Worm (Caenorhabditis elegans) whole organism, L4/young adult: Measurements from ENCODE around the gene T10D4.1.
"Not testable (repeated sequence)": the region's sequence is repeated elsewhere in the genome, so short reads cannot be mapped to it uniquely, and the experiment has no call there.

Experiments
- W03F9.2 ChIP-seq: fragments of 150-350 bp; optimal IDR thresholded peaks from 2 replicates; lab custom pipeline; 2014; ENCODE audit warnings: missing biosample characterization, missing genetic modification characterization
- dao-5 ChIP-seq: sonication (generic microtip); optimal IDR thresholded peaks from 2 replicates; lab custom pipeline; 2016; ENCODE audit warnings: missing genotype, missing genetic modification characterization, moderate library complexity, missing compliant biosample characterization
- him-1 ChIP-seq: sonication (generic microtip); optimal IDR thresholded peaks from 2 replicates; lab custom pipeline; 2016; ENCODE audit warnings: missing genotype, missing genetic modification reagents, missing genetic modification characterization, missing compliant biosample characterization

T10D4.1 gene

ce11 chrII:3172176-3172575, 22.2 kb downstream of the T10D4.1 start, which contains the start of gene Y27F2A.10:
Y27F2A.10 (minus strand) TSS chrII:3172276.
- TF ChIP-seq him-1 (tag; lab: Kevin White, UChicago) (no peak), W03F9.2 (tag; lab: Kevin White, UChicago) (no peak), dao-5 (tag; lab: Kevin White, UChicago) (no peak)

- TF ChIP-seq W03F9.2, him-1, dao-5 (tag; lab: Kevin White, UChicago): not testable (repeated sequence)
These were observed 27.7 kb downstream of the T10D4.1 start, which contains the start of gene sri-40 for ce11 chrII:3177663-3178062. sri-40 (plus strand) TSS chrII:3177963.

DNA sequence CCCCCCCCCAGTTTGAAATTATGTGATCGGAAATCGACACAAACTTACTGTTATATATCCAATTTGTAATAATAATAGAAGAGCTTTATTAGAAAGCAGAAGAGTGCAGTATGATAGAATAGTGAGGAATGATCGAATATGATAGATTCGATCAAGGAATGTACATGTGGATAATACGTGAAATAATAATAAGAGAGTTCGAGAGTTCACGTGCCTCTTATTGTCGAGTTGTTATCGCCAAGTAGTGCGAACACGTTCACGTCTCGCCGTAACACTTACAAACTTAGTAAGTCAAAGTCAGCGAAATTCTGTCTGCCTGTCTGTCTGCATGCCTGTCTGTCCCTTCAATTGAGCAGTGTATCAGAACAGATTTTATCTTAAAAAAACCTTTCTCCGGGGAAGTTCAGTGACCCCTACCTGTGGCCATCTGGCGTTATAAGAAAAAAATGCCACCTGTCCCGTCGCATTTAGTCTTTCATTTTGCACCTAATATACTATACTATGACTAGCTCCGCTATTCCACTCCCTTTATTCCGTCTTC, 33.4 kb downstream of the T10D4.1 start, which contains the start of the genes Y27F2A.6 and Y27F2A.8:
Gene Y27F2A.6 (minus strand): TSS at position 101 of the 541 bp plus-strand sequence.
Gene Y27F2A.8 (plus strand): TSS at position 491 of the 541 bp plus-strand sequence.
- TF ChIP-seq W03F9.2, him-1, dao-5 (tag; lab: Kevin White, UChicago): not testable (repeated sequence)

ce11 chrII:3184858-3185257, 34.9 kb downstream of the T10D4.1 start, which contains the start of gene sri-78:
sri-78 (plus strand) TSS chrII:3185158.
- TF ChIP-seq W03F9.2, him-1, dao-5 (tag; lab: Kevin White, UChicago): not testable (repeated sequence)

DNA sequence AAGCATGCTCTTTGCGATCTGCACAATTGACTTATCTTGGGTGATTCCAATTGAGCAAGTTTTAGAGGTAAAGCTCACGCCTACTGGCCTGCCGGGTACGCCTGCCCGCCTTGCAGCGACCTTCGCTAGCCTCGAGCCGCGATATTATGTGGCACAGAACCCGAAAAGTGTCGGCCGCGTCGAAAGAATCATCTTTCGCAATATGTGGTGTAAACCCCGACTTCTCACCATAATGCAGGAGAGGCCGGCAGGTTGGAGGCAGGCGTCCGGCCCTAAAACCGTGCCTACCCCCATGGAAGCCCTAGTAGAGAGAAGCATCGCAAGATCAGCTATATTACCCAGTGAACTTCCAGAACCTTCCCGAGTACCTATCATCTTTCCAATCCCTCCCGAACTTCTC, 35.9 kb downstream of the T10D4.1 start:
- TF ChIP-seq W03F9.2 (tag; lab: Kevin White, UChicago) (no peak), him-1 (tag; lab: Kevin White, UChicago) (no peak), dao-5 (tag; lab: Kevin White, UChicago) (no peak)

ce11 chrII:3189038-3189437, 39.1 kb downstream of the T10D4.1 start, which contains the start of gene Y27F2A.11:
Y27F2A.11 (plus strand) TSS chrII:3189338.
- TF ChIP-seq W03F9.2, dao-5, him-1 (tag; lab: Kevin White, UChicago): not testable (repeated sequence)

- not testable (repeated sequence) for TF ChIP-seq W03F9.2, him-1, dao-5 (tag; lab: Kevin White, UChicago)
These were observed 41.6 kb downstream of the T10D4.1 start, which contains the start of gene Y27F2A.9 for ce11 chrII:3191544-3191943. Y27F2A.9 (minus strand) TSS chrII:3191644.

DNA sequence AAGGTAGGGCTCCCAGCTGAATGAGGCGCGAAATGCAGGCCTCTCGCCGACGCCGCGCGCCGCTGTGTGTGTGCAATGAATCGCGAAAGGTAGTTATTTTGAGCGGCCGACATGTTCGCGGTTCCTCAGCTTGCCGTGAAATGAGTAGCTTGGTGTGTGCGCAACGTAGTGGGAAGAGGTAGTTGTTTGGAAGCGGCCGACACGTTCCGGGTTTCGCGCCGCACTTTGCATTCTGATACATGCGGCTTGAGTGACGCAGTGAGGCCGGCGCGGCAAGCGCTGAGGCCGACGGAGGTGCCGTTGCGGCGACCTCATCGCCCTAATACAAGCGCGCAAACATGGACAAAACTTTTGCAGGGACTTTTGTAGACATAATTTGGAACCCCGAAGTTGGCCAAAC, 45.8 kb downstream of the T10D4.1 start:
- no peak for TF ChIP-seq dao-5 (tag; lab: Kevin White, UChicago)
- no peak for TF ChIP-seq him-1 (tag; lab: Kevin White, UChicago)
- TF ChIP-seq W03F9.2 (tag; lab: Kevin White, UChicago): no peak

- TF ChIP-seq W03F9.2 (tag; lab: Kevin White, UChicago) (no peak), him-1 (tag; lab: Kevin White, UChicago) (no peak), dao-5 (tag; lab: Kevin White, UChicago) (no peak)
These were observed 47.0 kb downstream of the T10D4.1 start, which contains the start of gene gcy-15 for ce11 chrII:3196966-3197365. gcy-15 (minus strand) TSS chrII:3197066.

DNA sequence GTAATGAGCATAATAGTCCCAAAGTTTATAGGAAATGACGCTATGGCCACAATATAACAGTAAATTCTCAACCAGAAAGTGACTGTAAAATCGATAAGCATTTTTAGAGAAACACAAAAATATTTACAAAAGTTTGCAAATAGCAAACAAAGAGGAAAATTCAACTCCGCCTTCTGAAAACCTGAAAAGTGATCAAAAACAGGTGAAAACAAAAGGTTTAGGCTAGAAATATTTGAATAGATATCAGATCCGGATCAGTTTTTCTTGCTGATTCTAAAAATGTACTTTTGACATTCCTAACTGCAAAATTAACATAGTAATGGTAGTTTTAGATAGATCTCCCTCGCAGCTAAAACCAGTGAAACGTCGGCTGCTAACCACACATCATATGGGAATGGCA, 49.1 kb downstream of the T10D4.1 start, which contains the start of gene sri-51:
Gene sri-51 (minus strand): TSS at position 101 of the 400 bp plus-strand sequence.
- TF ChIP-seq him-1 (tag; lab: Kevin White, UChicago) (no peak), dao-5 (tag; lab: Kevin White, UChicago) (no peak), W03F9.2 (tag; lab: Kevin White, UChicago) (no peak)
